Fruit fly (Drosophila melanogaster): Measurements from ENCODE around the gene CG14147.

- TF ChIP-seq cic (GFP tag; optimal IDR thresholded peaks at IDR 0.05): no peak
- no peak for TF ChIP-seq kay (GFP tag; ENCODE audit: borderline replicate concordance)
- no peak for TF ChIP-seq CG14711 (tag; optimal IDR thresholded peaks at IDR 0.05)
- no peak for TF ChIP-seq Clk (GFP tag; optimal IDR thresholded peaks at IDR 0.05)
These were observed 14.2 kb downstream of the CG14147 start for dm6 chr3L:10986613-10987012.
